Fruit fly (Drosophila melanogaster) whole organism, embryonic: ENCODE data around the gene CG42727.

Experiments
- CG10209 ChIP-seq: fragments of 200-800 bp; sonication (Bioruptor generic); optimal IDR thresholded peaks from 3 replicates; lab custom pipeline; 2017; ENCODE audit warnings: missing biosample characterization, mild to moderate bottlenecking, missing genetic modification characterization, missing genetic modification reagents
- CG10431 ChIP-seq: fragments of 200-800 bp; sonication (Bioruptor generic); optimal IDR thresholded peaks from 3 replicates; lab custom pipeline; 2018; ENCODE audit warnings: missing biosample characterization, mild to moderate bottlenecking, missing genetic modification characterization
- CG12155 ChIP-seq: fragments of 200-800 bp; sonication (Bioruptor generic); optimal IDR thresholded peaks from 3 replicates; lab custom pipeline; 2016; ENCODE audit warnings: missing biosample characterization, missing genetic modification characterization
- CG12236 ChIP-seq: fragments of 200-800 bp; sonication (Bioruptor generic); optimal IDR thresholded peaks from 2 replicates; lab custom pipeline; 2016; ENCODE audit warnings: missing biosample characterization, missing genetic modification characterization
- CG13624 ChIP-seq: fragments of 200-800 bp; sonication (Bioruptor generic); optimal IDR thresholded peaks from 2 replicates; lab custom pipeline; 2016; ENCODE audit warnings: missing biosample characterization, missing genetic modification characterization
- CG14441 ChIP-seq: fragments of 200-800 bp; sonication (Bioruptor generic); IDR thresholded peaks from 2 replicates; pipeline ENCODE4 v1.3.6; 2022; ENCODE audit warnings: missing biosample characterization, missing genetic modification characterization
- CG15479 ChIP-seq: fragments of 200-800 bp; sonication (Bioruptor generic); optimal IDR thresholded peaks from 3 replicates; lab custom pipeline; 2019; ENCODE audit warnings: missing biosample characterization, mild to moderate bottlenecking, missing genetic modification characterization, moderate library complexity
- CG16863 ChIP-seq: fragments of 200-800 bp; sonication (Bioruptor generic); optimal IDR thresholded peaks from 3 replicates; lab custom pipeline; 2016; ENCODE audit warnings: missing biosample characterization, missing genetic modification characterization
- CG17328 ChIP-seq: fragments of 200-800 bp; sonication (Bioruptor generic); IDR thresholded peaks from 2 replicates; pipeline ENCODE4 v1.3.6; 2022; ENCODE audit warnings: missing biosample characterization, missing genetic modification characterization
- CG2712 ChIP-seq: fragments of 200-800 bp; optimal IDR thresholded peaks from 3 replicates; lab custom pipeline; 2019; ENCODE audit warnings: missing biosample characterization, mild to moderate bottlenecking, missing genetic modification characterization, moderate library complexity
- CG3281 ChIP-seq: fragments of 200-800 bp; sonication (Bioruptor generic); optimal IDR thresholded peaks from 3 replicates; lab custom pipeline; 2017; ENCODE audit warnings: missing biosample characterization, mild to moderate bottlenecking, missing genetic modification characterization
- CG3407 ChIP-seq: fragments of 200-800 bp; sonication (Bioruptor generic); optimal IDR thresholded peaks from 2 replicates; lab custom pipeline; 2018; ENCODE audit warnings: missing biosample characterization, mild to moderate bottlenecking, missing genetic modification characterization
- CG3995 ChIP-seq: fragments of 200-800 bp; sonication (Bioruptor generic); optimal IDR thresholded peaks from 3 replicates; lab custom pipeline; 2016; ENCODE audit warnings: missing biosample characterization, missing genetic modification characterization
- CG4730 ChIP-seq: fragments of 200-800 bp; sonication (Bioruptor generic); IDR thresholded peaks from 2 replicates; pipeline ENCODE4 v1.3.6; 2022; ENCODE audit warnings: missing biosample characterization, missing genetic modification characterization
- CG5953 ChIP-seq: fragments of 200-800 bp; sonication (Bioruptor generic); IDR thresholded peaks from 2 replicates; pipeline ENCODE4 v1.3.6; 2022; ENCODE audit warnings: missing biosample characterization, missing genetic modification characterization
- CG6654 ChIP-seq: fragments of 200-800 bp; sonication (Bioruptor generic); optimal IDR thresholded peaks from 2 replicates; lab custom pipeline; 2017; ENCODE audit warnings: missing biosample characterization, mild to moderate bottlenecking, missing genetic modification characterization
- CG7556 ChIP-seq: fragments of 200-800 bp; sonication (Bioruptor generic); optimal IDR thresholded peaks from 2 replicates; lab custom pipeline; 2017; ENCODE audit warnings: missing biosample characterization, mild to moderate bottlenecking, missing genetic modification characterization
- CG7745 ChIP-seq: fragments of 200-800 bp; sonication (Bioruptor generic); optimal IDR thresholded peaks from 2 replicates; lab custom pipeline; 2018; ENCODE audit warnings: missing biosample characterization, mild to moderate bottlenecking, missing genetic modification characterization, moderate library complexity
- CG9437 ChIP-seq: fragments of 200-800 bp; sonication (Bioruptor generic); optimal IDR thresholded peaks from 2 replicates; lab custom pipeline; 2018; ENCODE audit warnings: missing biosample characterization, mild to moderate bottlenecking, missing genetic modification characterization
- CG9932 ChIP-seq: fragments of 200-800 bp; sonication (Bioruptor generic); IDR thresholded peaks from 2 replicates; pipeline ENCODE4 v1.3.6; 2022; ENCODE audit warnings: missing biosample characterization, missing genetic modification characterization
- CTCF ChIP-seq: fragments of 200-800 bp; sonication (Bioruptor generic); optimal IDR thresholded peaks from 2 replicates; lab custom pipeline; 2017; ENCODE audit warnings: missing biosample characterization, mild to moderate bottlenecking, missing genetic modification characterization, moderate library complexity
- D ChIP-seq, 2 experiments: fragments of 200-800 bp in 1 of 2; fragments of >200 bp in 1 of 2; sonication (Bioruptor generic) in 1 of 2; optimal IDR thresholded peaks; 2 replicates in 1 of 2; 3 replicates in 1 of 2; lab custom pipeline; 2017; ENCODE audit warnings: mild to moderate bottlenecking in 1 of 2, missing biosample characterization in 1 of 2, missing genetic modification characterization in 1 of 2, missing genetic modification reagents in 1 of 2
- D19A ChIP-seq: fragments of 200-800 bp; optimal IDR thresholded peaks from 3 replicates; lab custom pipeline; 2019; ENCODE audit warnings: missing biosample characterization, mild to moderate bottlenecking, missing genetic modification characterization, moderate library complexity
- Dfd ChIP-seq, 2 experiments: fragments of >200 bp; optimal IDR thresholded peaks; 2 replicates each; lab custom pipeline; 2017; ENCODE audit warnings: missing biosample characterization in 2 of 2, missing genetic modification characterization in 2 of 2
- Dref ChIP-seq: fragments of 200-800 bp; sonication (Bioruptor generic); IDR thresholded peaks from 2 replicates; pipeline ENCODE4 v1.3.6; 2022; ENCODE audit warnings: missing biosample characterization, missing genetic modification characterization
- Elba2 ChIP-seq: fragments of 200-800 bp; sonication (Bioruptor generic); optimal IDR thresholded peaks from 3 replicates; lab custom pipeline; 2016; ENCODE audit warnings: missing biosample characterization, missing genetic modification characterization
- Ets97D ChIP-seq: fragments of 200-800 bp; sonication (Bioruptor generic); optimal IDR thresholded peaks from 3 replicates; lab custom pipeline; 2016; ENCODE audit warnings: missing biosample characterization, missing genetic modification characterization
- HLH54F ChIP-seq: fragments of 200-800 bp; sonication (Bioruptor generic); optimal IDR thresholded peaks from 3 replicates; lab custom pipeline; 2016; ENCODE audit warnings: missing biosample characterization, missing genetic modification characterization
- Hmr ChIP-seq: fragments of 200-800 bp; sonication (Bioruptor generic); optimal IDR thresholded peaks from 3 replicates; lab custom pipeline; 2017; ENCODE audit warnings: mild to moderate bottlenecking, missing biosample characterization, missing genetic modification reagents, missing genetic modification characterization
- Hr3 ChIP-seq: fragments of 200-800 bp; sonication (Bioruptor generic); optimal IDR thresholded peaks from 3 replicates; lab custom pipeline; 2016; ENCODE audit warnings: missing biosample characterization, missing genetic modification characterization
- Hr51 ChIP-seq, 2 experiments: fragments of 200-800 bp; sonication (Bioruptor generic); optimal IDR thresholded peaks; 2 replicates in 1 of 2; 3 replicates in 1 of 2; lab custom pipeline; 2016 to 2018; ENCODE audit warnings: missing biosample characterization in 2 of 2, missing genetic modification characterization in 2 of 2, mild to moderate bottlenecking in 1 of 2, moderate library complexity in 1 of 2
- Ptx1 ChIP-seq: fragments of 200-800 bp; sonication (Bioruptor generic); IDR thresholded peaks from 2 replicates; pipeline ENCODE4 v1.3.6; 2022; ENCODE audit warnings: missing biosample characterization, missing genetic modification characterization
- Rfx ChIP-seq: fragments of 200-800 bp; sonication (Bioruptor generic); IDR thresholded peaks from 2 replicates; pipeline ENCODE4 v1.3.6; 2022; ENCODE audit warnings: missing biosample characterization, missing genetic modification characterization
- Sry-δ ChIP-seq: fragments of 200-800 bp; sonication (Bioruptor generic); optimal IDR thresholded peaks from 2 replicates; lab custom pipeline; 2016; ENCODE audit warnings: missing biosample characterization, missing genetic modification characterization
- Stat92E ChIP-seq, 3 experiments: fragments of >200 bp in 2 of 3; fragments of 200-800 bp in 1 of 3; sonication (Bioruptor generic) in 1 of 3; optimal IDR thresholded peaks; 2 replicates each; lab custom pipeline; 2017 to 2019; ENCODE audit warnings: missing biosample characterization in 3 of 3, missing genetic modification characterization in 3 of 3, mild to moderate bottlenecking in 1 of 3, moderate library complexity in 1 of 3
- Xbp1 ChIP-seq: fragments of 200-800 bp; sonication (Bioruptor generic); optimal IDR thresholded peaks from 3 replicates; lab custom pipeline; 2016; ENCODE audit warnings: missing biosample characterization, mild to moderate bottlenecking, missing genetic modification characterization
- chinmo ChIP-seq: fragments of 200-800 bp; sonication (Bioruptor generic); IDR thresholded peaks from 4 replicates; pipeline ENCODE4 v1.3.6; 2022; ENCODE audit warnings: missing biosample characterization, missing genetic modification characterization; ENCODE audit not compliant: partially characterized antibody
- cwo ChIP-seq: fragments of 200-800 bp; sonication (Bioruptor generic); optimal IDR thresholded peaks from 3 replicates; lab custom pipeline; 2017; ENCODE audit warnings: missing biosample characterization, missing genetic modification characterization, mild to moderate bottlenecking, moderate library complexity, missing genetic modification reagents
- fd64A ChIP-seq: fragments of 200-800 bp; sonication (Bioruptor generic); optimal IDR thresholded peaks from 3 replicates; lab custom pipeline; 2018; ENCODE audit warnings: missing biosample characterization, mild to moderate bottlenecking, missing genetic modification characterization
- gem ChIP-seq: fragments of 200-800 bp; sonication (Bioruptor generic); optimal IDR thresholded peaks from 2 replicates; lab custom pipeline; 2019; ENCODE audit warnings: missing biosample characterization, mild to moderate bottlenecking, missing genetic modification characterization, moderate library complexity
- h ChIP-seq: fragments of >200 bp; optimal IDR thresholded peaks from 2 replicates; lab custom pipeline; 2017
- lola ChIP-seq, 3 experiments: fragments of >200 bp in 2 of 3; fragments of 200-800 bp in 1 of 3; sonication (Bioruptor generic) in 1 of 3; optimal IDR thresholded peaks; 2 replicates each; lab custom pipeline; 2017 to 2019; ENCODE audit warnings: missing biosample characterization in 3 of 3, missing genetic modification characterization in 3 of 3, mild to moderate bottlenecking in 1 of 3, moderate library complexity in 1 of 3
- mld ChIP-seq: fragments of 200-800 bp; sonication (Bioruptor generic); IDR thresholded peaks from 3 replicates; pipeline ENCODE4 v1.3.6; 2022; ENCODE audit warnings: missing biosample characterization, missing genetic modification characterization; ENCODE audit not compliant: partially characterized antibody
- otp ChIP-seq: fragments of 200-800 bp; sonication (Bioruptor generic); IDR thresholded peaks from 3 replicates; pipeline ENCODE4, ENCODE4 v1.3.6; 2022; ENCODE audit warnings: missing biosample characterization, missing genetic modification characterization
- sens ChIP-seq: fragments of 200-800 bp; sonication (Bioruptor generic); peaks from one replicate; lab custom pipeline; 2016; ENCODE audit warnings: missing biosample characterization, missing genetic modification characterization
- sisA ChIP-seq: fragments of 200-800 bp; sonication (Bioruptor generic); IDR thresholded peaks from 2 replicates; pipeline ENCODE4 v1.3.6; 2022; ENCODE audit warnings: missing biosample characterization, missing genetic modification characterization
- tna ChIP-seq: fragments of 200-800 bp; sonication (Bioruptor generic); IDR thresholded peaks from 2 replicates; pipeline ENCODE4 v1.3.6; 2022; ENCODE audit warnings: missing biosample characterization, missing genetic modification characterization; ENCODE audit not compliant: partially characterized antibody
- trh ChIP-seq: fragments of 200-800 bp; sonication (Bioruptor generic); optimal IDR thresholded peaks from 2 replicates; lab custom pipeline; 2016; ENCODE audit warnings: missing biosample characterization, missing genetic modification characterization
- yki ChIP-seq: fragments of >200 bp; optimal IDR thresholded peaks from 3 replicates; lab custom pipeline; 2018

CG42727 gene

DNA sequence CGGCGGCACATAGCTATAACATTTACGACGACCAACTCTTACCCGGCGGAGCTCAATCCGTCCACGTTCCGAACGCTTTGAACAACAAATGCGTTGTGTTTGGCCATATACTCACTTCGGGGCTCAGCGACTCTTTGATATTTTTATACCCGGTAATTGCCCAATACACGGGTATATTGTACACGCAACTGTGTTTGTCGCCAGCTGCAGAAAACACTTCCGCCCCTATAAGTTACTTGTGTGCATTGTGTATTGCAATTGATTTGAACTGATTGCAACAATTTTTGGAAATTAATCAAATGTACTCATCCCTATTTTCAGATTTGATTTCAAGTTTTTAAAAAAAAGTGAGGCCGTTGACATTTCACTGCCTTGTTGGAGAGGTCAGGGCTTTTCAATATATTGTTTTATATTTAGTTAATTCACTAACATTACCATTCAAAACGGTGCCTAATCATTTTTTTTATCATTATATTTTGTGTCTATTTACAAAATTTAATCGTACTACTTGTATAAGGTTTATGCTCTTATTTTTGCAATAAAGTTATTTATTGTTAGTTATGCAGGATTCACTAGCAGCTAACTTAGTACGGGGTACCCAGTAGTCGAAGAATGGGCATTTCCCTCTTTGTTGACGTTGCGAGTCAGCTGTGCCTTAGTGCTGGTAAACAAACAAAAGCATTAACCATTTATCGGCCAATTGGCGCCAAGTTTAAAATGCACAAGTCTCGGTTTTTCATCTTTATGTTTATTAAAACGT, 4.7 kb upstream of the CG42727 start, which contains the start of gene Nagk (continued):
- TF ChIP-seq cwo (GFP tag; lab: Kevin White, UChicago), result peak; percentile 56
- TF ChIP-seq CG12236 (GFP tag; lab: Kevin White, UChicago), result no peak
- no peak; the same call in 2 of the 3 replicates for TF ChIP-seq mld (GFP tag; lab: Robert Waterston, UW)
- TF ChIP-seq sisA (GFP tag; lab: Robert Waterston, UW), result 0 out of 2 replicates have a peak, but pooled peaks have one; percentile 30
- peak; percentile 79 for TF ChIP-seq CG9437 (GFP tag; lab: Kevin White, UChicago)
- TF ChIP-seq Ptx1 (GFP tag; lab: Robert Waterston, UW), result 0 out of 2 replicates have a peak, but pooled peaks have one; percentile 39
- peak; percentile 13 to 68 for TF ChIP-seq Hr51 (GFP tag; optimal IDR thresholded peaks at IDR 0.05; lab: Kevin White, UChicago)
- TF ChIP-seq D (optimal IDR thresholded peaks at IDR 0.05; lab: Kevin White, UChicago), result no peak
- peak; percentile 62 for TF ChIP-seq D (GFP tag; optimal IDR thresholded peaks at IDR 0.05; lab: Kevin White, UChicago)
- TF ChIP-seq CG3407 (GFP tag; lab: Kevin White, UChicago), result peak; percentile 32
- peak; percentile 32 for TF ChIP-seq CG9932
- no peak for TF ChIP-seq Stat92E (GFP tag; optimal IDR thresholded peaks at IDR 0.05; lab: Kevin White, UChicago)
- peak; percentile 62 for TF ChIP-seq CG3281 (GFP tag; lab: Kevin White, UChicago)
- TF ChIP-seq CG2712, result peak; percentile 59
- TF ChIP-seq Hr3 (GFP tag; lab: Kevin White, UChicago), result peak; percentile 77
- peak; percentile 73 for TF ChIP-seq gem
- peak; percentile 56 for TF ChIP-seq Dref (GFP tag; lab: Robert Waterston, UW)
- TF ChIP-seq Xbp1 (GFP tag; lab: Kevin White, UChicago), result peak; percentile 64
- peak; percentile 57 for TF ChIP-seq HLH54F (GFP tag; lab: Kevin White, UChicago)
- TF ChIP-seq CG6654, result peak; percentile 11
- TF ChIP-seq CG17328, result peak; percentile 56
- no peak for TF ChIP-seq otp (GFP tag; lab: Robert Waterston, UW)
- TF ChIP-seq CG5953 (GFP tag; lab: Robert Waterston, UW), result 0 out of 2 replicates have a peak, but pooled peaks have one; percentile 40
- no peak for TF ChIP-seq fd64A (GFP tag; lab: Kevin White, UChicago)
- no peak for TF ChIP-seq yki (lab: Kevin White, UChicago)
- TF ChIP-seq CG10209 (GFP tag; lab: Kevin White, UChicago), result peak; percentile 68
- peak; percentile 37 for TF ChIP-seq Sry-δ
- TF ChIP-seq chinmo, result peak; percentile 90; the same call in 2 of the 4 replicates
- peak; percentile 68 for TF ChIP-seq Hmr (GFP tag; lab: Kevin White, UChicago)
- TF ChIP-seq CG16863 (GFP tag; lab: Kevin White, UChicago), result peak; percentile 60
- no peak for TF ChIP-seq CG10431 (GFP tag; lab: Kevin White, UChicago)
- TF ChIP-seq trh (GFP tag; lab: Kevin White, UChicago), result no peak
- TF ChIP-seq CG3995, result no peak
- no peak for TF ChIP-seq h (lab: Kevin White, UChicago)
- TF ChIP-seq CTCF, result no peak
- TF ChIP-seq Elba2, result peak; percentile 10
- peak; percentile 44 for TF ChIP-seq Rfx (GFP tag; lab: Robert Waterston, UW)
- no peak for TF ChIP-seq CG15479 (GFP tag; lab: Kevin White, UChicago)
- TF ChIP-seq CG14441 (GFP tag; lab: Robert Waterston, UW), result peak; percentile 29
- TF ChIP-seq CG13624 (GFP tag; lab: Kevin White, UChicago), result peak; percentile 67
- peak; percentile 24 for TF ChIP-seq D19A (tag; lab: Kevin White, UChicago)
- peak in 1 of 3 experiments; percentile 71 for TF ChIP-seq lola (GFP tag; optimal IDR thresholded peaks at IDR 0.05; lab: Kevin White, UChicago)
- TF ChIP-seq CG12155 (GFP tag; lab: Kevin White, UChicago), result peak; percentile 43
- TF ChIP-seq tna, result no peak
- TF ChIP-seq Ets97D (GFP tag; lab: Kevin White, UChicago), result peak; percentile 35
- no peak for TF ChIP-seq CG7745
- TF ChIP-seq CG7556, result peak; percentile 81
- TF ChIP-seq sens (GFP tag; lab: Kevin White, UChicago), result peak; percentile 95
- no peak for TF ChIP-seq CG4730 (GFP tag; lab: Robert Waterston, UW)
- TF ChIP-seq Dfd (GFP tag; optimal IDR thresholded peaks at IDR 0.05; lab: Kevin White, UChicago), result no peak
